Fruit fly (Drosophila melanogaster): ENCODE results near the gene Pgant5.

Gene Pgant5

dm6 chr2L:5092992-5093695, at the start of gene Pgant5 (continued):
- TF ChIP-seq sens-2 (GFP tag; IDR thresholded peaks at IDR 0.05) (no peak), CG17361 (GFP tag; IDR thresholded peaks at IDR 0.05) (peak; percentile 43; the same call in 1 of the 3 replicates), Xbp1 (GFP tag; optimal IDR thresholded peaks at IDR 0.05) (no peak), sr (GFP tag; IDR thresholded peaks at IDR 0.05) (no peak), Tbp (GFP tag; optimal IDR thresholded peaks at IDR 0.05) (peak; percentile 26), CG32767 (GFP tag; IDR thresholded peaks at IDR 0.05) (no peak), CG9817 (tag; optimal IDR thresholded peaks at IDR 0.05) (no peak), H2.0 (GFP tag; IDR thresholded peaks at IDR 0.05) (0 out of 2 replicates have a peak, but pooled peaks have one; percentile 11), CG17385 (GFP tag; optimal IDR thresholded peaks at IDR 0.05) (peak; percentile 63), jumu (GFP tag; optimal IDR thresholded peaks at IDR 0.05) (peak; percentile 5), CG7987 (GFP tag; optimal IDR thresholded peaks at IDR 0.05) (no peak), Atf3 (GFP tag; optimal IDR thresholded peaks at IDR 0.05) (no peak), CG3281 (GFP tag; optimal IDR thresholded peaks at IDR 0.05) (peak; percentile 52), CG5180 (GFP tag; optimal IDR thresholded peaks at IDR 0.05) (peak; percentile 30), amos (GFP tag; IDR thresholded peaks at IDR 0.05; ENCODE audit: partially characterized antibody) (peak; percentile 10), zfh2 (GFP tag; optimal IDR thresholded peaks at IDR 0.05) (peak; percentile 6), Fer2 (tag; optimal IDR thresholded peaks at IDR 0.05) (no peak), gt (GFP tag; IDR thresholded peaks at IDR 0.05) (no peak), CG12299 (tag; optimal IDR thresholded peaks at IDR 0.05) (peak; percentile 5), sna (GFP tag; IDR thresholded peaks at IDR 0.05; ENCODE audit: partially characterized antibody) (no peak), salm (tag; optimal IDR thresholded peaks at IDR 0.05) (no peak), trem (tag; optimal IDR thresholded peaks at IDR 0.05) (peak; percentile 32), CG9727 (GFP tag; optimal IDR thresholded peaks at IDR 0.05) (no peak), CG15514 (GFP tag; optimal IDR thresholded peaks at IDR 0.05) (peak; percentile 26), btn (GFP tag; optimal IDR thresholded peaks at IDR 0.05) (peak; percentile 16), BtbVII (GFP tag; optimal IDR thresholded peaks at IDR 0.05) (no peak), Opbp (GFP tag; IDR thresholded peaks at IDR 0.05; ENCODE audit: partially characterized antibody) (peak; percentile 37; the same call in 1 of the 3 replicates), Hr78 (GFP tag; optimal IDR thresholded peaks at IDR 0.05) (peak in 1 of 2 experiments; percentile 24), CG2678 (tag; optimal IDR thresholded peaks at IDR 0.05) (peak; percentile 30), CG1602 (GFP tag; optimal IDR thresholded peaks at IDR 0.05) (no peak), sim (GFP tag; IDR thresholded peaks at IDR 0.05) (no peak), esg (GFP tag; conservative IDR thresholded peaks at IDR 0.05) (no peak), NfI (GFP tag; optimal IDR thresholded peaks at IDR 0.05) (no peak), NC2α (GFP tag; optimal IDR thresholded peaks at IDR 0.05) (no peak), Sry-δ (GFP tag; optimal IDR thresholded peaks at IDR 0.05) (peak; percentile 28), CG15696 (tag; optimal IDR thresholded peaks at IDR 0.05) (no peak), CG14014 (GFP tag; IDR thresholded peaks at IDR 0.05) (0 out of 2 replicates have a peak, but pooled peaks have one; percentile 30), CG7357 (GFP tag; IDR thresholded peaks at IDR 0.05) (no peak), CG4360 (GFP tag; IDR thresholded peaks at IDR 0.05) (peak; percentile 45), Rx (GFP tag; IDR thresholded peaks at IDR 0.05) (no peak), hb (GFP tag; IDR thresholded peaks at IDR 0.05; ENCODE audit: partially characterized antibody) (no peak), CG10147 (GFP tag; optimal IDR thresholded peaks at IDR 0.05) (no peak), wdn (GFP tag; IDR thresholded peaks at IDR 0.05) (no peak), lab (GFP tag; optimal IDR thresholded peaks at IDR 0.05) (peak; percentile 41), CG2120 (GFP tag; optimal IDR thresholded peaks at IDR 0.05) (peak; percentile 14), bowl (GFP tag; IDR thresholded peaks at IDR 0.05) (no peak), Nf-YA (GFP tag; IDR thresholded peaks at IDR 0.05) (no peak), BEAF-32 (GFP tag; optimal IDR thresholded peaks at IDR 0.05) (no peak), sd (tag; optimal IDR thresholded peaks at IDR 0.05) (peak; percentile 13)
